Fruit fly (Drosophila melanogaster): ENCODE data around the gene mael.

mael gene

dm6 chr3L:22737732-22738611 lies 17.0 kb downstream of the mael start, which contains the start of gene CG11241:
Gene CG11241, minus strand, starts transcription at chr3L:22738420.
- TF ChIP-seq CG15479 (GFP tag; optimal IDR thresholded peaks at IDR 0.05), result peak; percentile 32
- peak; percentile 24 for TF ChIP-seq CG34376 (GFP tag; optimal IDR thresholded peaks at IDR 0.05)
- peak; percentile 64 for TF ChIP-seq Med (GFP tag)
- peak; percentile 45 for TF ChIP-seq grn (GFP tag; optimal IDR thresholded peaks at IDR 0.05)
- TF ChIP-seq CG6854 (GFP tag; optimal IDR thresholded peaks at IDR 0.05), result no peak
- peak; percentile 45 for TF ChIP-seq CG12769 (tag; optimal IDR thresholded peaks at IDR 0.05)
- no peak for TF ChIP-seq TFAM (GFP tag; optimal IDR thresholded peaks at IDR 0.05)
- TF ChIP-seq CG3995 (GFP tag; optimal IDR thresholded peaks at IDR 0.05), result peak; percentile 51
- TF ChIP-seq Hey (tag; optimal IDR thresholded peaks at IDR 0.05), result peak; percentile 72
- no peak for TF ChIP-seq sna (GFP tag; IDR thresholded peaks at IDR 0.05; ENCODE audit: partially characterized antibody)
- TF ChIP-seq Hr78 (GFP tag; optimal IDR thresholded peaks at IDR 0.05), result peak in 1 of 2 experiments; percentile 18
- peak; percentile 15 for TF ChIP-seq HmgZ (tag; optimal IDR thresholded peaks at IDR 0.05)
- peak; percentile 84 for TF ChIP-seq ftz-f1 (GFP tag; optimal IDR thresholded peaks at IDR 0.05)
- TF ChIP-seq sug (tag; optimal IDR thresholded peaks at IDR 0.05), result peak; percentile 100
- peak; percentile 12 for TF ChIP-seq CG18599 (GFP tag; optimal IDR thresholded peaks at IDR 0.05)
- no peak for TF ChIP-seq CG13296 (GFP tag; optimal IDR thresholded peaks at IDR 0.05)
- TF ChIP-seq zfh2 (GFP tag; optimal IDR thresholded peaks at IDR 0.05), result no peak
- TF ChIP-seq Elba2 (GFP tag; optimal IDR thresholded peaks at IDR 0.05), result peak; percentile 62
- TF ChIP-seq cwo (GFP tag; optimal IDR thresholded peaks at IDR 0.05), result peak; percentile 77
- TF ChIP-seq CG2120 (GFP tag; optimal IDR thresholded peaks at IDR 0.05), result no peak
- TF ChIP-seq Jarid2 (GFP tag; optimal IDR thresholded peaks at IDR 0.05), result peak; percentile 40
- TF ChIP-seq exex (tag; optimal IDR thresholded peaks at IDR 0.05), result peak; percentile 22
- no peak for TF ChIP-seq sim (GFP tag; IDR thresholded peaks at IDR 0.05)
- TF ChIP-seq CG8290 (GFP tag; optimal IDR thresholded peaks at IDR 0.05), result no peak
- peak in 1 of 2 experiments; percentile 1 for TF ChIP-seq CG8290 (tag; optimal IDR thresholded peaks at IDR 0.05)
- TF ChIP-seq oc (tag; optimal IDR thresholded peaks at IDR 0.05), result no peak
- TF ChIP-seq CG2199 (GFP tag; IDR thresholded peaks at IDR 0.05), result 0 out of 3 replicates have a peak, but pooled peaks have one; percentile 41

- peak; percentile 43 for TF ChIP-seq ab (GFP tag; optimal IDR thresholded peaks at IDR 0.05)
- peak; percentile 38 for TF ChIP-seq CG7987 (GFP tag; optimal IDR thresholded peaks at IDR 0.05)
- no peak for TF ChIP-seq CG43689 (GFP tag; IDR thresholded peaks at IDR 0.05)
- TF ChIP-seq ERR (GFP tag; optimal IDR thresholded peaks at IDR 0.05), result peak; percentile 61
- TF ChIP-seq CG31224 (GFP tag; IDR thresholded peaks at IDR 0.05), result peak; percentile 55
- peak; percentile 67 for TF ChIP-seq CG4854 (GFP tag; optimal IDR thresholded peaks at IDR 0.05)
- peak in 1 of 2 experiments; percentile 11 for TF ChIP-seq Hr78 (GFP tag; optimal IDR thresholded peaks at IDR 0.05)
- no peak for TF ChIP-seq CG6813 (GFP tag; optimal IDR thresholded peaks at IDR 0.05)
- peak; percentile 34; the same call in 1 of the 2 replicates for TF ChIP-seq CG5953 (GFP tag; IDR thresholded peaks at IDR 0.05)
- TF ChIP-seq pum (GFP tag; optimal IDR thresholded peaks at IDR 0.05), result peak; percentile 67
- peak; percentile 83 for TF ChIP-seq CG4820 (GFP tag; optimal IDR thresholded peaks at IDR 0.05)
- TF ChIP-seq pb (GFP tag; optimal IDR thresholded peaks at IDR 0.05), result peak; percentile 54
- TF ChIP-seq da (GFP tag; optimal IDR thresholded peaks at IDR 0.05), result peak; percentile 44
- TF ChIP-seq Blimp-1 (GFP tag; optimal IDR thresholded peaks at IDR 0.05), result peak; percentile 88
- peak; percentile 76 for TF ChIP-seq dmrt99B (tag; optimal IDR thresholded peaks at IDR 0.05)
- peak; percentile 90 for TF ChIP-seq CG12155 (GFP tag; optimal IDR thresholded peaks at IDR 0.05)
- peak; percentile 66 for TF ChIP-seq CG3065 (GFP tag; optimal IDR thresholded peaks at IDR 0.05)
- TF ChIP-seq CG15601 (tag; optimal IDR thresholded peaks at IDR 0.05), result peak; percentile 71
- TF ChIP-seq Hey (tag; optimal IDR thresholded peaks at IDR 0.05), result peak; percentile 10
- peak; percentile 76 for TF ChIP-seq CG16813 (GFP tag; IDR thresholded peaks at IDR 0.05; ENCODE audit: partially characterized antibody)
- no peak for TF ChIP-seq hth (optimal IDR thresholded peaks at IDR 0.05)
- peak; percentile 59 for TF ChIP-seq CG10462 (GFP tag; optimal IDR thresholded peaks at IDR 0.05)
Observed at dm6 chr3L:22741389-22742120, 20.6 kb downstream of the mael start, which contains the start of gene CG7369. Gene CG7369, plus strand, starts transcription at chr3L:22741793.

Measured in whole organism, embryonic.